Worm (Caenorhabditis elegans) whole organism, L4 larva: ENCODE results near the gene F36D3.16.

Source experiments
- F49E8.2 ChIP-seq: sonication (generic microtip); optimal IDR thresholded peaks from 2 replicates; lab custom pipeline; 2016; ENCODE audit warnings: missing compliant biosample characterization, mild to moderate bottlenecking, missing genetic modification characterization, borderline replicate concordance
- T26A8.4 ChIP-seq: fragments of 200-800 bp; sonication (Bioruptor generic); IDR thresholded peaks from 2 replicates; pipeline ENCODE4 v1.3.6; 2022; ENCODE audit warnings: missing genetic modification characterization, missing compliant biosample characterization
- Y75B8A.6 ChIP-seq: fragments of 200-800 bp; sonication (Bioruptor generic); IDR thresholded peaks from 2 replicates; pipeline ENCODE4 v1.3.6; 2022; ENCODE audit warnings: missing genetic modification reagents, missing genetic modification characterization, missing compliant biosample characterization
- ZK546.5 ChIP-seq, 2 experiments: sonication (generic microtip); optimal IDR thresholded peaks; 2 replicates each; lab custom pipeline; 2017; ENCODE audit warnings: missing biosample characterization in 2 of 2, missing genetic modification characterization in 2 of 2
- aha-1 ChIP-seq: fragments of 150-350 bp; peaks from one replicate; lab custom pipeline; 2014; ENCODE audit warnings: missing biosample characterization, missing genetic modification characterization
- aly-2 ChIP-seq: sonication (generic microtip); optimal IDR thresholded peaks from 2 replicates; lab custom pipeline; 2018; ENCODE audit warnings: missing biosample characterization, missing genetic modification characterization
- ama-1 ChIP-seq: fragments of 150-350 bp; optimal IDR thresholded peaks from 2 replicates; lab custom pipeline; 2014; ENCODE audit warnings: inconsistent platforms, mixed read lengths
- ceh-20 ChIP-seq: fragments of 200-800 bp; sonication (Bioruptor generic); IDR thresholded peaks from 2 replicates; pipeline ENCODE4 v1.3.6; 2022; ENCODE audit warnings: missing genetic modification reagents, missing genetic modification characterization, missing compliant biosample characterization
- ceh-44 ChIP-seq: fragments of 200-800 bp; sonication (Bioruptor generic); IDR thresholded peaks from 2 replicates; pipeline ENCODE4 v1.3.6; 2022; ENCODE audit warnings: missing genetic modification reagents, missing genetic modification characterization, missing compliant biosample characterization
- ceh-62 ChIP-seq: sonication (generic microtip); optimal IDR thresholded peaks from 2 replicates; lab custom pipeline; 2017; ENCODE audit warnings: missing biosample characterization, missing genetic modification characterization
- ceh-82 ChIP-seq: sonication (generic microtip); optimal IDR thresholded peaks from 2 replicates; lab custom pipeline; 2017; ENCODE audit warnings: missing biosample characterization, missing genetic modification characterization
- ctbp-1 ChIP-seq: fragments of 200-800 bp; sonication (Bioruptor generic); IDR thresholded peaks from 2 replicates; pipeline ENCODE4 v1.3.6; 2022; ENCODE audit warnings: missing genetic modification reagents, missing genetic modification characterization, missing compliant biosample characterization
- daf-8 ChIP-seq: fragments of 200-800 bp; sonication (Bioruptor generic); IDR thresholded peaks from 2 replicates; pipeline ENCODE4 v1.3.6; 2022; ENCODE audit warnings: missing genetic modification characterization, missing compliant biosample characterization
- dmd-6 ChIP-seq: fragments of 200-800 bp; sonication (Bioruptor generic); IDR thresholded peaks from 2 replicates; pipeline ENCODE4 v1.3.6; 2022; ENCODE audit warnings: missing genetic modification reagents, missing genetic modification characterization, missing compliant biosample characterization
- dmd-9 ChIP-seq: fragments of 200-800 bp; sonication (Bioruptor generic); IDR thresholded peaks from 2 replicates; pipeline ENCODE4 v1.3.6; 2022; ENCODE audit warnings: missing genetic modification reagents, missing genetic modification characterization, missing compliant biosample characterization
- dpl-1 ChIP-seq: fragments of 150-350 bp; optimal IDR thresholded peaks from 2 replicates; lab custom pipeline; 2014; ENCODE audit warnings: missing biosample characterization, missing genetic modification reagents, missing genetic modification characterization
- duxl-1 ChIP-seq: sonication (generic microtip); optimal IDR thresholded peaks from 2 replicates; lab custom pipeline; 2016; ENCODE audit warnings: mild to moderate bottlenecking, missing genetic modification characterization, moderate library complexity, missing compliant biosample characterization; ENCODE audit not compliant: poor library complexity
- hlh-11 ChIP-seq: fragments of 200-800 bp; sonication (Bioruptor generic); optimal IDR thresholded peaks from 2 replicates; lab custom pipeline; 2018; ENCODE audit warnings: mild to moderate bottlenecking, missing genetic modification characterization, missing compliant biosample characterization
- hlh-30 ChIP-seq: sonication (generic microtip); optimal IDR thresholded peaks from 2 replicates; lab custom pipeline; 2017; ENCODE audit warnings: antibody characterized with exemption, mild to moderate bottlenecking, missing genetic modification characterization, missing compliant biosample characterization; ENCODE audit not compliant: insufficient read depth
- hmg-1.1 ChIP-seq: fragments of 200-800 bp; sonication (Bioruptor generic); IDR thresholded peaks from 2 replicates; pipeline ENCODE4 v1.3.6; 2022; ENCODE audit warnings: missing genetic modification reagents, missing genetic modification characterization, missing compliant biosample characterization
- lin-13 ChIP-seq: fragments of 150-350 bp; optimal IDR thresholded peaks from 2 replicates; lab custom pipeline; 2014; ENCODE audit warnings: missing biosample characterization, missing genetic modification reagents, missing genetic modification characterization
- lin-15B ChIP-seq: fragments of 150-350 bp; sonication (generic microtip); optimal IDR thresholded peaks from 3 replicates; lab custom pipeline; 2014; ENCODE audit warnings: missing biosample characterization, missing genetic modification characterization
- lin-38 ChIP-seq: fragments of 200-800 bp; sonication (Bioruptor generic); IDR thresholded peaks from 2 replicates; pipeline ENCODE4 v1.3.6; 2022; ENCODE audit warnings: missing genetic modification reagents, missing genetic modification characterization, missing compliant biosample characterization
- lin-39 ChIP-seq: fragments of 150-350 bp; optimal IDR thresholded peaks from 2 replicates; lab custom pipeline; 2014; ENCODE audit warnings: missing biosample characterization, missing genetic modification reagents, missing genetic modification characterization
- lsy-2 ChIP-seq, 2 experiments: fragments of 150-350 bp in 1 of 2; sonication (generic microtip) in 1 of 2; optimal IDR thresholded peaks; 2 replicates each; lab custom pipeline; 2014 to 2017; ENCODE audit warnings: missing biosample characterization in 2 of 2, missing genetic modification characterization in 2 of 2
- madf-5 ChIP-seq, 2 experiments: fragments of 200-800 bp; sonication (Bioruptor generic); IDR thresholded peaks; 2 replicates each; pipeline ENCODE4 v1.3.6; 2022; ENCODE audit warnings: missing compliant biosample characterization in 2 of 2, missing genetic modification characterization in 2 of 2
- madf-9 ChIP-seq: fragments of 200-800 bp; sonication (Bioruptor generic); conservative IDR thresholded peaks from 2 replicates; pipeline ENCODE4 v1.3.6; 2022; ENCODE audit warnings: missing genetic modification reagents, missing genetic modification characterization, missing compliant biosample characterization
- mdl-1 ChIP-seq, 2 experiments: fragments of 150-350 bp in 1 of 2; sonication (generic microtip) in 1 of 2; optimal IDR thresholded peaks; 2 replicates each; lab custom pipeline; 2014 to 2017; ENCODE audit warnings: missing biosample characterization in 2 of 2, missing genetic modification characterization in 2 of 2
- mep-1 ChIP-seq: fragments of 150-350 bp; sonication (generic microtip); optimal IDR thresholded peaks from 3 replicates; lab custom pipeline; 2014; ENCODE audit warnings: missing biosample characterization, missing genetic modification characterization
- mes-2 ChIP-seq: sonication (generic microtip); optimal IDR thresholded peaks from 2 replicates; lab custom pipeline; 2016; ENCODE audit warnings: missing genotype, mild to moderate bottlenecking, missing genetic modification characterization, missing compliant biosample characterization; ENCODE audit not compliant: poor library complexity, severe bottlenecking
- mxl-2 ChIP-seq: fragments of 200-800 bp; sonication (Bioruptor generic); conservative IDR thresholded peaks from 2 replicates; pipeline ENCODE4 v1.3.6; 2022; ENCODE audit warnings: missing genetic modification reagents, missing genetic modification characterization, missing compliant biosample characterization
- nhr-28 ChIP-seq: fragments of 150-350 bp; optimal IDR thresholded peaks from 2 replicates; lab custom pipeline; 2014; ENCODE audit warnings: missing biosample characterization, missing genetic modification characterization
- nhr-6 ChIP-seq: fragments of 150-350 bp; optimal IDR thresholded peaks from 2 replicates; lab custom pipeline; 2014; ENCODE audit warnings: missing biosample characterization, missing genetic modification characterization
- php-3 ChIP-seq: fragments of 200-800 bp; sonication (Bioruptor generic); IDR thresholded peaks from 2 replicates; pipeline ENCODE4 v1.3.6; 2022; ENCODE audit warnings: missing genetic modification reagents, missing genetic modification characterization, missing compliant biosample characterization
- rbr-2 ChIP-seq: sonication (generic microtip); optimal IDR thresholded peaks from 2 replicates; lab custom pipeline; 2016; ENCODE audit warnings: missing genotype, missing genetic modification characterization, missing compliant biosample characterization
- sdz-12 ChIP-seq: fragments of 200-800 bp; sonication (Bioruptor generic); optimal IDR thresholded peaks from 2 replicates; lab custom pipeline; 2018; ENCODE audit warnings: mild to moderate bottlenecking, missing genetic modification characterization, missing compliant biosample characterization
- snpc-1.2 ChIP-seq: fragments of 200-800 bp; sonication (Bioruptor generic); IDR thresholded peaks from 2 replicates; pipeline ENCODE4 v1.3.6; 2022; ENCODE audit warnings: missing genetic modification reagents, missing genetic modification characterization, missing compliant biosample characterization
- unc-130 ChIP-seq: sonication (generic microtip); optimal IDR thresholded peaks from 2 replicates; lab custom pipeline; 2016; ENCODE audit warnings: missing genetic modification reagents, missing genetic modification characterization, missing compliant biosample characterization
- unc-62 ChIP-seq, 3 experiments: fragments of 150-350 bp in 1 of 3; sonication (generic microtip); optimal IDR thresholded peaks in 2 of 3; peaks in 1 of 3; 1 replicate in 1 of 3; 2 replicates in 2 of 3; lab custom pipeline; 2014 to 2017; ENCODE audit warnings: missing biosample characterization in 3 of 3, missing genetic modification characterization in 3 of 3, missing genetic modification reagents in 3 of 3, missing genotype in 1 of 3
- vab-7 ChIP-seq: fragments of 200-800 bp; sonication (Bioruptor generic); IDR thresholded peaks from 2 replicates; pipeline ENCODE4 v1.3.6; 2022; ENCODE audit warnings: missing genetic modification reagents, missing genetic modification characterization, missing compliant biosample characterization
- zfp-2 ChIP-seq: sonication (generic microtip); optimal IDR thresholded peaks from 2 replicates; lab custom pipeline; 2016; ENCODE audit warnings: mild to moderate bottlenecking, missing genetic modification characterization, missing compliant biosample characterization
- zfp-3 ChIP-seq: fragments of 200-800 bp; sonication (Bioruptor generic); conservative IDR thresholded peaks from 2 replicates; pipeline ENCODE4 v1.3.6; 2022; ENCODE audit warnings: missing genetic modification reagents, missing genetic modification characterization, missing compliant biosample characterization

Gene F36D3.16

DNA sequence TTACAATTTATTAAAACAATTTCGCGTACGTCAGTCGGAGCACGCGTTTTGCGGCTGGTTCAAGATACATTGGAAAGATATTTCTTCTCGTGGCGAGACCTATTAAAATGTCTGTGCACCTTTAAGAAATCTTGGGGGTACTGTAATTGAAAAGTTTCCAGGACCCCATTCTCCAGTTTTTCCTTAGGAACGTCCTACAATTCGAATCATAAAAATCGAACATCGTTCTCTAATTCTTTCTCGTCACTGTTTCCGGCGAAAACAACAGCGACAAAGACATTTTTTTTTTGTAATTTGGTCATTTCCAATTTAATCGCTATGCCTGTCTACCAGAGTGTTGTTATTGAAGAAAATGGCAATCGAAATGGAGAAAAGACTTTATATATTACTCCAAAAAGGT, 8.8 kb downstream of the F36D3.16 start, which contains the start of gene Y32B12B.1:
Y32B12B.1 (plus strand) TSS at position 301 of the 400 bp plus-strand sequence.
- TF ChIP-seq ceh-62 (no peak), lin-39 (tag; lab: Kevin White, UChicago) (no peak), ceh-82 (tag; lab: Kevin White, UChicago) (no peak), zfp-2 (tag; lab: Kevin White, UChicago) (no peak), mep-1 (tag; lab: Kevin White, UChicago) (no peak), Y75B8A.6 (GFP tag; lab: Robert Waterston, UW) (no peak), lin-15B (tag; lab: Kevin White, UChicago) (no peak), nhr-28 (tag; lab: Kevin White, UChicago) (no peak), ceh-44 (no peak), zfp-3 (GFP tag; lab: Robert Waterston, UW) (no peak), ctbp-1 (GFP tag; lab: Robert Waterston, UW) (no peak), madf-9 (no peak)

DNA sequence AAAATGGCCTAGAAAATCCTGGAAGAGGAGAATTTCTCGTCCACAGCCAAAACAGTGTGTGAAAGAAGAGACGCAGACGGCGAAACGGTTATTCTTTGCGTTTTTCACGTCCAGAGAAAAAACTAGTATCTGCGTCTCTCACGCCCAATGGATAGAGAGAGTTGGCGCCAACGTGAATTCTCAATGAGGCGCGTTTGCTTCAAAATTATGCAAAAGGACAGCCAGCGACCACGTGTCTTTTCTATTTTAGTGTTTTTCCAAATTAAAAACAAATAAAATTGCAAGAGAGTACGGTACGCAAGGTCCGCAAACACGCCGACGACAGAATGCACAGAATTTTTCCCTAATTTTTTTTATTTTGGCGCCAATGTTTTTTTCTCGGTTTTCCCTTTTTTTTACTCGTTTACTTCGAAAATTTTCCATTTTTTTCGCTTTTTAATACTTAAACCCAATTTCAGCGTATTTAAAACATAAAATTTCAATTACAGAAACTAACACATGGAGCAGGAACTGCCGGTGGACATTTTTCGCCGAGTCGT, 10.1 kb downstream of the F36D3.16 start, which contains the start of gene Y32B12B.2:
Y32B12B.2 (plus strand) TSS at position 489 of the 539 bp plus-strand sequence.
- TF ChIP-seq hlh-30 (tag; lab: Kevin White, UChicago) = peak; percentile 26
- TF ChIP-seq aly-2 (tag; lab: Kevin White, UChicago) = no peak
- TF ChIP-seq snpc-1.2 (GFP tag; lab: Robert Waterston, UW) = peak; percentile 47; the same call in 1 of the 2 replicates
- no peak for TF ChIP-seq ZK546.5 (tag; optimal IDR thresholded peaks at IDR 0.05; lab: Kevin White, UChicago)
- TF ChIP-seq ceh-20 = 0 out of 2 replicates have a peak, but pooled peaks have one; percentile 9
- TF ChIP-seq dmd-6 (GFP tag; lab: Robert Waterston, UW) = peak; percentile 46
- 0 out of 2 replicates have a peak, but pooled peaks have one; percentile 23 for TF ChIP-seq T26A8.4 (GFP tag; lab: Robert Waterston, UW)
- TF ChIP-seq unc-130 (GFP tag; lab: Kevin White, UChicago) = peak; percentile 82
- TF ChIP-seq lin-38 (GFP tag; lab: Robert Waterston, UW) = peak; percentile 88
- no peak for TF ChIP-seq unc-62 (GFP tag; optimal IDR thresholded peaks at IDR 0.05 in 1 of 2; lab: Kevin White, UChicago)
- no peak for TF ChIP-seq unc-62 (tag; optimal IDR thresholded peaks at IDR 0.05; lab: Kevin White, UChicago)
- peak; percentile 43 for TF ChIP-seq rbr-2
- peak; percentile 66 to 97 for TF ChIP-seq lsy-2 (tag; optimal IDR thresholded peaks at IDR 0.05; lab: Kevin White, UChicago)
- TF ChIP-seq lin-13 (GFP tag; lab: Kevin White, UChicago) = peak; percentile 36
- TF ChIP-seq mxl-2 (GFP tag; lab: Robert Waterston, UW) = no peak
- TF ChIP-seq php-3 (GFP tag; lab: Robert Waterston, UW) = peak; percentile 12; the same call in 1 of the 2 replicates
- TF ChIP-seq vab-7 = no peak
- TF ChIP-seq ctbp-1 (GFP tag; lab: Robert Waterston, UW) = peak; percentile 36; the same call in 1 of the 2 replicates
- peak; percentile 75 for TF ChIP-seq mes-2
- peak; percentile 58; the same call in 1 of the 2 replicates for TF ChIP-seq hmg-1.1
- peak; percentile 3 for TF ChIP-seq aha-1 (tag; lab: Kevin White, UChicago)
- TF ChIP-seq duxl-1 (tag; lab: Kevin White, UChicago) = peak; percentile 56
- TF ChIP-seq F49E8.2 = peak; percentile 18
- peak; percentile 49 for TF ChIP-seq hlh-11 (tag; lab: Kevin White, UChicago)
- TF ChIP-seq dpl-1 (GFP tag; lab: Kevin White, UChicago) = peak; percentile 80
- TF ChIP-seq mdl-1 (tag; optimal IDR thresholded peaks at IDR 0.05; lab: Kevin White, UChicago) = peak in 1 of 2 experiments; percentile 10
- TF ChIP-seq ama-1 (lab: Kevin White, UChicago) = no peak

DNA sequence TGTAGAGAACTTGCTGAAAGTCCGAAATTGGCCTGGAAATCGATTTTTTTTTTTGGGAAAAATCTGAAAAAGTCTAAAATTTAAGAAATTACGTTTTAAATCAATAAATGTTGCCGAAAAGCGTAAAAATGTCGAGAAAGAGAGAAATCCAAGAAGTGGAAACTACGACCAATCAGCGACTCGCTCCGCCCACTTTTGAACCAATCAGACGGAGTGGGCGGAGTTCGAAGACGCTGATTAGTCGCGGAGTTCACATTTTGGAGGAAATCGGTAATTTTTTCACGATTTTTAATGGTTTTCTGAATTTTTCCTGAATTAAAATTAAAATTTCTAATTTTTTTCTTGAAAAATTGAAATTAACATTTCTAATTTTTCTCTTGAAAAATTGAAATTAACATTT, 11.8 kb downstream of the F36D3.16 start:
- no peak for TF ChIP-seq daf-8 (GFP tag; lab: Robert Waterston, UW)
- TF ChIP-seq madf-5 (GFP tag; IDR thresholded peaks at IDR 0.05; lab: Robert Waterston, UW) = no peak
- no peak for TF ChIP-seq dmd-9 (GFP tag; lab: Robert Waterston, UW)
- TF ChIP-seq nhr-6 (tag; lab: Kevin White, UChicago) = no peak
- TF ChIP-seq sdz-12 = no peak
- no peak for TF ChIP-seq zfp-3 (GFP tag; lab: Robert Waterston, UW)
- no peak for TF ChIP-seq lin-15B (tag; lab: Kevin White, UChicago)
- no peak for TF ChIP-seq php-3 (GFP tag; lab: Robert Waterston, UW)
- TF ChIP-seq T26A8.4 (GFP tag; lab: Robert Waterston, UW) = no peak
- no peak for TF ChIP-seq rbr-2
- TF ChIP-seq, all 104 proteins: peak for 0
